Worm (Caenorhabditis elegans) whole organism, L2 larva: ENCODE data around the gene Y51H4A.5.

Experiments used
- fos-1 ChIP-seq: fragments of 150-350 bp; optimal IDR thresholded peaks from 2 replicates; lab custom pipeline; 2014; ENCODE audit warnings: missing biosample characterization, missing genetic modification characterization
- lin-39 ChIP-seq: fragments of 150-350 bp; optimal IDR thresholded peaks from 2 replicates; lab custom pipeline; 2014; ENCODE audit warnings: missing biosample characterization, missing genetic modification reagents, missing genetic modification characterization
- mdl-1 ChIP-seq, 2 experiments: fragments of 150-350 bp in 1 of 2; sonication (generic microtip) in 1 of 2; optimal IDR thresholded peaks; 2 replicates each; lab custom pipeline; 2017; ENCODE audit warnings: missing biosample characterization in 2 of 2, missing genetic modification characterization in 2 of 2
- nhr-237 ChIP-seq: fragments of 150-350 bp; optimal IDR thresholded peaks from 2 replicates; lab custom pipeline; 2014; ENCODE audit warnings: missing biosample characterization, missing genetic modification characterization
- nhr-25 ChIP-seq: fragments of 150-350 bp; sonication (generic microtip); optimal IDR thresholded peaks from 3 replicates; lab custom pipeline; 2014; ENCODE audit warnings: missing biosample characterization, missing genetic modification characterization
- unc-62 ChIP-seq: fragments of 150-350 bp; optimal IDR thresholded peaks from 2 replicates; lab custom pipeline; 2014; ENCODE audit warnings: missing biosample characterization, missing genetic modification reagents, missing genetic modification characterization

ce11 chrIV:16542649-16543048, 16.7 kb upstream of the Y51H4A.5 start, which contains the start of gene uroc-1:
- TF ChIP-seq fos-1 (tag; lab: Kevin White, UChicago): no peak
- no peak for TF ChIP-seq lin-39 (tag; lab: Kevin White, UChicago)
- no peak for TF ChIP-seq unc-62 (GFP tag; lab: Kevin White, UChicago)
- no peak for TF ChIP-seq nhr-25 (tag; lab: Kevin White, UChicago)
- no peak for TF ChIP-seq mdl-1 (tag; optimal IDR thresholded peaks at IDR 0.05; lab: Kevin White, UChicago)
- TF ChIP-seq nhr-237 (tag; lab: Kevin White, UChicago): no peak
